Fruit fly (Drosophila melanogaster) whole organism, wandering third instar larva: ENCODE data around the gene Ythdf.
A peak's percentile ranks its signal among the peaks of the same experiment; 100 is the strongest.

Experiments used
- Abd-B ChIP-seq: fragments of >200 bp; optimal IDR thresholded peaks from 2 replicates; lab custom pipeline; 2017; ENCODE audit warnings: missing biosample characterization, missing genetic modification characterization
- CG32264 ChIP-seq: fragments of 200-800 bp; sonication (Bioruptor generic); optimal IDR thresholded peaks from 2 replicates; lab custom pipeline; 2016; ENCODE audit warnings: missing biosample characterization, missing genetic modification characterization
- CG9705 ChIP-seq: fragments of 200-800 bp; sonication (Bioruptor generic); optimal IDR thresholded peaks from 2 replicates; lab custom pipeline; 2018; ENCODE audit warnings: missing biosample characterization, mild to moderate bottlenecking, missing genetic modification characterization
- CrebA ChIP-seq: fragments of 200-800 bp; sonication (Bioruptor generic); optimal IDR thresholded peaks from 2 replicates; lab custom pipeline; 2016; ENCODE audit warnings: missing biosample characterization, mild to moderate bottlenecking, missing genetic modification characterization, borderline replicate concordance
- Dfd ChIP-seq: fragments of >200 bp; optimal IDR thresholded peaks from 2 replicates; lab custom pipeline; 2017; ENCODE audit warnings: missing biosample characterization, missing genetic modification characterization
- Dif ChIP-seq: fragments of 200-275, 200-300 bp; sonication (Bioruptor generic); optimal IDR thresholded peaks from 2 replicates; lab custom pipeline; 2018; ENCODE audit warnings: missing biosample characterization, missing genetic modification characterization; ENCODE audit not compliant: partially characterized antibody
- GATAd ChIP-seq: sonication (Bioruptor generic); optimal IDR thresholded peaks from 2 replicates; lab custom pipeline; 2016; ENCODE audit warnings: missing biosample characterization, missing genetic modification characterization
- HLH106 ChIP-seq: fragments of 200-800 bp; optimal IDR thresholded peaks from 3 replicates; lab custom pipeline; 2019; ENCODE audit warnings: missing biosample characterization, mild to moderate bottlenecking, missing genetic modification characterization, moderate library complexity
- Hnf4 ChIP-seq: fragments of 200-800 bp; sonication (Bioruptor generic); optimal IDR thresholded peaks from 2 replicates; lab custom pipeline; 2016; ENCODE audit warnings: missing biosample characterization, mild to moderate bottlenecking, missing genetic modification characterization
- Hr78 ChIP-seq: fragments of >200 bp; optimal IDR thresholded peaks from 2 replicates; lab custom pipeline; 2017; ENCODE audit warnings: missing biosample characterization, missing genetic modification characterization
- Hr83 ChIP-seq: fragments of 200-300 bp; sonication (Bioruptor generic); optimal IDR thresholded peaks from 2 replicates; lab custom pipeline; 2016; ENCODE audit warnings: missing biosample characterization, mild to moderate bottlenecking, missing genetic modification characterization, moderate library complexity; ENCODE audit not compliant: poor library complexity, severe bottlenecking
- Jra ChIP-seq: sonication (Bioruptor generic); optimal IDR thresholded peaks from 2 replicates; lab custom pipeline; 2016; ENCODE audit warnings: missing biosample characterization, missing genetic modification characterization
- Mio ChIP-seq: sonication (Bioruptor generic); optimal IDR thresholded peaks from 2 replicates; lab custom pipeline; 2016; ENCODE audit warnings: missing biosample characterization, missing genetic modification characterization
- N ChIP-seq: fragments of >200 bp; optimal IDR thresholded peaks from 2 replicates; lab custom pipeline; 2018; ENCODE audit warnings: missing biosample characterization, missing external identifiers, missing genetic modification characterization
- Rel ChIP-seq, 2 experiments: fragments of 200-800 bp; sonication (Bioruptor generic) in 1 of 2; optimal IDR thresholded peaks; 2 replicates in 1 of 2; 3 replicates in 1 of 2; lab custom pipeline; 2016 to 2019; ENCODE audit warnings: mild to moderate bottlenecking in 2 of 2, missing biosample characterization in 2 of 2, missing genetic modification characterization in 2 of 2, moderate library complexity in 1 of 2
- Sp1 ChIP-seq: fragments of 200-800 bp; sonication (Bioruptor generic); optimal IDR thresholded peaks from 3 replicates; lab custom pipeline; 2019; ENCODE audit warnings: missing biosample characterization, mild to moderate bottlenecking, missing genetic modification characterization, moderate library complexity
- Vsx2 ChIP-seq: fragments of 200-300, 225-300 bp; sonication (Bioruptor generic); optimal IDR thresholded peaks from 2 replicates; lab custom pipeline; 2018; ENCODE audit warnings: missing biosample characterization, missing genetic modification characterization; ENCODE audit not compliant: partially characterized antibody
- br ChIP-seq: fragments of 200-800 bp; sonication (Bioruptor generic); optimal IDR thresholded peaks from 2 replicates; lab custom pipeline; 2016; ENCODE audit warnings: missing biosample characterization, missing genetic modification characterization
- brk ChIP-seq: fragments of 200-800 bp; sonication (Bioruptor generic); optimal IDR thresholded peaks from 2 replicates; lab custom pipeline; 2016; ENCODE audit warnings: missing biosample characterization, mild to moderate bottlenecking, missing genetic modification characterization
- dl ChIP-seq, 2 experiments: fragments of 175-275, 200-275 bp in 1 of 2; fragments of 200-275 bp in 1 of 2; sonication (Bioruptor generic); optimal IDR thresholded peaks; lab custom pipeline; 2018; ENCODE audit warnings: mild to moderate bottlenecking in 2 of 2, missing biosample characterization in 2 of 2, missing genetic modification characterization in 2 of 2, moderate library complexity in 2 of 2; ENCODE audit not compliant: partially characterized antibody in 2 of 2, insufficient read depth in 1 of 2
- dsf ChIP-seq: sonication (Bioruptor generic); optimal IDR thresholded peaks from 2 replicates; lab custom pipeline; 2016; ENCODE audit warnings: missing biosample characterization, missing genetic modification characterization, borderline replicate concordance
- ey ChIP-seq: fragments of 200-800 bp; sonication (Bioruptor generic); optimal IDR thresholded peaks from 2 replicates; lab custom pipeline; 2016; ENCODE audit warnings: missing biosample characterization, missing genetic modification characterization
- foxo ChIP-seq, 2 experiments: fragments of 200-800 bp; sonication (Bioruptor generic); optimal IDR thresholded peaks; 2 replicates in 1 of 2; 3 replicates in 1 of 2; lab custom pipeline; 2016 to 2017; ENCODE audit warnings: missing biosample characterization in 2 of 2, missing genetic modification characterization in 2 of 2
- fru ChIP-seq: fragments of 200-800 bp; sonication (Bioruptor generic); optimal IDR thresholded peaks from 3 replicates; lab custom pipeline; 2016; ENCODE audit warnings: missing biosample characterization, mild to moderate bottlenecking, missing genetic modification characterization
- h ChIP-seq: fragments of 200-800 bp; sonication (Bioruptor generic); optimal IDR thresholded peaks from 3 replicates; lab custom pipeline; 2016; ENCODE audit warnings: missing biosample characterization, mild to moderate bottlenecking, missing genetic modification characterization
- jim ChIP-seq: fragments of 175-275, 200-325 bp; sonication (Bioruptor generic); optimal IDR thresholded peaks from 2 replicates; lab custom pipeline; 2016; ENCODE audit warnings: missing biosample characterization, mild to moderate bottlenecking, missing genetic modification characterization
- lola ChIP-seq: fragments of >200 bp; optimal IDR thresholded peaks from 2 replicates; lab custom pipeline; 2017; ENCODE audit warnings: missing biosample characterization, missing genetic modification characterization
- pan ChIP-seq: fragments of >200 bp; optimal IDR thresholded peaks from 2 replicates; lab custom pipeline; 2017
- psq ChIP-seq: fragments of 200-800 bp; sonication (Bioruptor generic); optimal IDR thresholded peaks from 3 replicates; lab custom pipeline; 2017; ENCODE audit warnings: missing biosample characterization, mild to moderate bottlenecking, missing genetic modification characterization, moderate library complexity
- rgr ChIP-seq: fragments of 200-800 bp; sonication (Bioruptor generic); optimal IDR thresholded peaks from 3 replicates; lab custom pipeline; 2016; ENCODE audit warnings: missing biosample characterization, mild to moderate bottlenecking, missing genetic modification characterization
- sage ChIP-seq: fragments of 200-800 bp; sonication (Bioruptor generic); optimal IDR thresholded peaks from 2 replicates; lab custom pipeline; 2016; ENCODE audit warnings: missing biosample characterization, mild to moderate bottlenecking, missing genetic modification characterization
- sv ChIP-seq: fragments of 200-800 bp; sonication (Bioruptor generic); optimal IDR thresholded peaks from 3 replicates; lab custom pipeline; 2016; ENCODE audit warnings: missing biosample characterization, missing genetic modification characterization
- tai ChIP-seq: sonication (Bioruptor generic); optimal IDR thresholded peaks from 2 replicates; lab custom pipeline; 2016; ENCODE audit warnings: missing biosample characterization, missing genetic modification characterization
- usp ChIP-seq: fragments of >200 bp; optimal IDR thresholded peaks from 2 replicates; lab custom pipeline; 2017; ENCODE audit warnings: missing biosample characterization, missing genetic modification characterization
- woc ChIP-seq: sonication (Bioruptor generic); optimal IDR thresholded peaks from 2 replicates; lab custom pipeline; 2016; ENCODE audit warnings: missing biosample characterization, mild to moderate bottlenecking, missing genetic modification characterization

The Ythdf gene

dm6 chr3R:25054451-25055188, 15.6 kb upstream of the Ythdf start, which contains the start of gene CG31109:
CG31109 (minus strand) TSS chr3R:25054653.
- no peak for TF ChIP-seq br (GFP tag; lab: Kevin White, UChicago)
- no peak for TF ChIP-seq Hr78 (GFP tag; lab: Kevin White, UChicago)
- no peak for TF ChIP-seq fru
- TF ChIP-seq Abd-B (GFP tag; lab: Kevin White, UChicago) = no peak
- TF ChIP-seq Hr83 = peak; percentile 41
- TF ChIP-seq Rel (GFP tag; optimal IDR thresholded peaks at IDR 0.05; lab: Kevin White, UChicago) = no peak
- peak; percentile 2 for TF ChIP-seq Rel (tag; optimal IDR thresholded peaks at IDR 0.05; lab: Kevin White, UChicago)
- TF ChIP-seq woc = peak; percentile 7
- no peak for TF ChIP-seq pan (lab: Kevin White, UChicago)
- peak; percentile 32 for TF ChIP-seq CG9705 (GFP tag; lab: Kevin White, UChicago)
- TF ChIP-seq psq (GFP tag; lab: Kevin White, UChicago) = no peak
- peak; percentile 4 for TF ChIP-seq tai (GFP tag; lab: Kevin White, UChicago)
- no peak for TF ChIP-seq ey (GFP tag; lab: Kevin White, UChicago)
- peak; percentile 31 for TF ChIP-seq HLH106 (tag; lab: Kevin White, UChicago)
- peak in 1 of 2 experiments; percentile 39 for TF ChIP-seq foxo (GFP tag; optimal IDR thresholded peaks at IDR 0.05; lab: Kevin White, UChicago)
- TF ChIP-seq h (GFP tag; lab: Kevin White, UChicago) = peak; percentile 18
- peak; percentile 46 for TF ChIP-seq Hnf4 (GFP tag; lab: Kevin White, UChicago)
- TF ChIP-seq brk (GFP tag; lab: Kevin White, UChicago) = peak; percentile 27
- TF ChIP-seq Vsx2 (GFP tag; lab: Kevin White, UChicago) = no peak
- TF ChIP-seq sv (GFP tag; lab: Kevin White, UChicago) = no peak
- TF ChIP-seq GATAd = no peak
- peak; percentile 55 for TF ChIP-seq rgr
- no peak for TF ChIP-seq Dfd
- no peak for TF ChIP-seq N (GFP tag; lab: Kevin White, UChicago)
- TF ChIP-seq CrebA = no peak
- TF ChIP-seq lola (GFP tag; lab: Kevin White, UChicago) = no peak

- no peak for TF ChIP-seq CG9705 (GFP tag; lab: Kevin White, UChicago)
- no peak for TF ChIP-seq Hr83
- peak; percentile 24 for TF ChIP-seq h (GFP tag; lab: Kevin White, UChicago)
- TF ChIP-seq, all 38 proteins: peak for 1
Observed at dm6 chr3R:25051441-25052097, 12.5 kb upstream of the Ythdf start.

dm6 chr3R:25050649-25051048, 11.6 kb upstream of the Ythdf start:
- TF ChIP-seq HLH106 (tag; lab: Kevin White, UChicago) (no peak), tai (GFP tag; lab: Kevin White, UChicago) (no peak), CG32264 (GFP tag; lab: Kevin White, UChicago) (no peak), woc (no peak), Sp1 (no peak), N (GFP tag; lab: Kevin White, UChicago) (no peak), CG9705 (GFP tag; lab: Kevin White, UChicago) (no peak), Jra (GFP tag; lab: Kevin White, UChicago) (no peak), Hr78 (GFP tag; lab: Kevin White, UChicago) (no peak), usp (GFP tag; lab: Kevin White, UChicago) (no peak)

- no peak for TF ChIP-seq pan (lab: Kevin White, UChicago)
- TF ChIP-seq Dif = peak; percentile 88
- TF ChIP-seq foxo (GFP tag; optimal IDR thresholded peaks at IDR 0.05; lab: Kevin White, UChicago) = peak; percentile 29 to 48
- TF ChIP-seq dsf (GFP tag; lab: Kevin White, UChicago) = peak; percentile 22
- TF ChIP-seq rgr = peak; percentile 61
- TF ChIP-seq Sp1 = peak; percentile 50
- TF ChIP-seq jim = peak; percentile 61
- TF ChIP-seq Rel (GFP tag; optimal IDR thresholded peaks at IDR 0.05; lab: Kevin White, UChicago) = peak; percentile 80
- peak; percentile 97 for TF ChIP-seq Rel (tag; optimal IDR thresholded peaks at IDR 0.05; lab: Kevin White, UChicago)
- no peak for TF ChIP-seq CrebA
- TF ChIP-seq Mio (GFP tag; lab: Kevin White, UChicago) = no peak
- peak; percentile 30 for TF ChIP-seq CG9705 (GFP tag; lab: Kevin White, UChicago)
- peak; percentile 55 for TF ChIP-seq Hnf4 (GFP tag; lab: Kevin White, UChicago)
- peak; percentile 47 for TF ChIP-seq Hr83
- peak; percentile 63 to 78 for TF ChIP-seq dl (GFP tag; optimal IDR thresholded peaks at IDR 0.05; lab: Kevin White, UChicago; ENCODE audit: insufficient read depth in 1 of 2, partially characterized antibody in 2 of 2)
- peak; percentile 82 for TF ChIP-seq N (GFP tag; lab: Kevin White, UChicago)
- no peak for TF ChIP-seq Abd-B (GFP tag; lab: Kevin White, UChicago)
- peak; percentile 39 for TF ChIP-seq HLH106 (tag; lab: Kevin White, UChicago)
- peak; percentile 84 for TF ChIP-seq sage
- peak; percentile 19 for TF ChIP-seq br (GFP tag; lab: Kevin White, UChicago)
- no peak for TF ChIP-seq Dfd
- peak; percentile 52 for TF ChIP-seq woc
- TF ChIP-seq Jra (GFP tag; lab: Kevin White, UChicago) = peak; percentile 79
- no peak for TF ChIP-seq GATAd
- TF ChIP-seq sv (GFP tag; lab: Kevin White, UChicago) = no peak
- peak; percentile 41 for TF ChIP-seq psq (GFP tag; lab: Kevin White, UChicago)
- TF ChIP-seq tai (GFP tag; lab: Kevin White, UChicago) = peak; percentile 75
Observed at dm6 chr3R:25049742-25050517, 10.9 kb upstream of the Ythdf start.
